Worm (Caenorhabditis elegans): ENCODE measurements around the gene F58G6.7.
"Not testable (repeated sequence)": the region's sequence is repeated elsewhere in the genome, so short reads cannot be mapped to it uniquely, and the experiment has no call there.

Gene F58G6.7

ce11 chrIV:9671001-9671652, 17.0 kb downstream of the F58G6.7 start:
- TF ChIP-seq unc-62 (GFP tag; optimal IDR thresholded peaks at IDR 0.05) = no peak

- no peak for TF ChIP-seq unc-62 (GFP tag; optimal IDR thresholded peaks at IDR 0.05)
Observed at ce11 chrIV:9672434-9672833, 18.3 kb downstream of the F58G6.7 start.

DNA sequence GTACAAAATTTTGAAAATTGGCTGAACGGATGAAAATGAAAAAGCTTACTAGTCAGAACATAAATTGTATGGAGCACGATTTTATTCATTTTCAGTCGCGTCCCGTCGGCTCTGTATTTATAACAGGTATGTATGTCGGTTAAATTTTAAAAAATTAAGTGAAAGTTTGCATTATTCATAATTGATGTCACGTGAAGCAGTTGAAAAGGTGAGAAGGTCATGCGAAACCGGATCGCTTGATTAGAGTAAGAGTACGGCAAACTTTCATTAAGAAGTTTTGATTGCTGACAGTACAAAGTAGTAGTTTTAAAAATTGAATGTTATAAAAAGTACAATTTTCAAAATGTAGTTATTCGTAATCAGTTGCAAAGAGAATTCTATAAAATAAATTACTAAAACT, 19.1 kb downstream of the F58G6.7 start:
- no peak for TF ChIP-seq unc-62 (GFP tag; optimal IDR thresholded peaks at IDR 0.05)

ce11 chrIV:9673683-9674336, 19.7 kb downstream of the F58G6.7 start:
- TF ChIP-seq unc-62 (GFP tag; optimal IDR thresholded peaks at IDR 0.05) = no peak

ce11 chrIV:9675572-9675971, 21.5 kb downstream of the F58G6.7 start, which contains the start of gene nhr-34:
Gene nhr-34 (minus strand): TSS chrIV:9675672.
- TF ChIP-seq unc-62 (GFP tag; optimal IDR thresholded peaks at IDR 0.05) = no peak

DNA sequence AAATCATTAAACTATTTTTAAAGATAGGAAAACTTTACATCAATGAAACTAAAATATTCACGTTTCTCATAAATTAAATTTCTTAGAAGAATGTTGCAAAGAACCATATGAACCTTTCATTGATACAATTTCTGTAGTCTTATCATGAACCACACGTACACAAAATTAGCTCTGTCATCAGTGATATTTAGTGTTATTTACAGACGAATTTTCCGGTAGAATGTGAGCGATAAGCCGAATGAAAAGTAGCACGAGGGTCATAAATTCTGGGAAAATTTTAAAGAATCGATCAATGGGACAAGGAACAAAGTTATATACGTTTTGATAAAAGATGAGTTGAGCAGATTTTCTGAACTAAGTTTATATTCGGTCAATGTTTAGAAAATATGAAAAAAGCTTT, 22.4 kb downstream of the F58G6.7 start:
- no peak for TF ChIP-seq unc-62 (GFP tag; optimal IDR thresholded peaks at IDR 0.05)

DNA sequence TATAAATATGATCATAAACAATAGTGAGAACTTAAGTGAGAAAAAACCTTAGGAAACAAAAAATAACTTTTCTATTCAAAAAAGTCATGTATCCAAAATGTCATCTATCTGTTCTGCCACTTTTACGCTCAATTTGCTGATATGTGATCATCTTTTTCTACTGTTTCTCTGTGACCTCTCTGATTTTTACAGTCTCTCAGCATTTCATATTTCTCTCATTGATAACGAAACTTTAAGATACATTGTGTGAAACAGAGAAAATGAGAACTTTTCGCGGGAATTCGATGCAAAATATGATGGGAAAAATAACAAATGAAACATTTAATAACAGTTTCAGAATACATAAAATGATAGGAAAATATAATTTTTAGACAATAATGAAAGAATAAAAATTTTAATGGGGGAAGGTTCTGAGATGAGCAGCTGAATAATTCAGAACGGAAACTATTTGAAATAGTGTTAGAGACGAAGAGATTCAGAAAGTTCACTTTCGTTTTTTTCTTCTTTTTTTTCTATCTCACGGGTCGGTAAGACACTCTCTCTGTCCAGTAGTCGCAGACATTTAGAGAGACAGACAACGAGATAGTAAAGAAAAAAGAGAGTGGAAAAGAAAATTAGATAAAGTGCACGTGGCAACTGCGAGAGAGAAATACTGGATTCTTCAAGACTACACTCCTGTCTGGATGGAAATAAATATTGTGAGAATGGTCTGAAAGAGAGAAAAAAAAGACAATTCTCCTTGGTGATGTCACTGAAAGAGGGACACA, 23.3 kb downstream of the F58G6.7 start:
- no peak for TF ChIP-seq unc-62 (GFP tag; optimal IDR thresholded peaks at IDR 0.05)

- TF ChIP-seq unc-62 (GFP tag; optimal IDR thresholded peaks at IDR 0.05) = no peak
Observed at ce11 chrIV:9678007-9678406, 23.9 kb downstream of the F58G6.7 start.

- TF ChIP-seq unc-62 (GFP tag; optimal IDR thresholded peaks at IDR 0.05) = no peak
Observed at ce11 chrIV:9679296-9679695, 25.2 kb downstream of the F58G6.7 start.

DNA sequence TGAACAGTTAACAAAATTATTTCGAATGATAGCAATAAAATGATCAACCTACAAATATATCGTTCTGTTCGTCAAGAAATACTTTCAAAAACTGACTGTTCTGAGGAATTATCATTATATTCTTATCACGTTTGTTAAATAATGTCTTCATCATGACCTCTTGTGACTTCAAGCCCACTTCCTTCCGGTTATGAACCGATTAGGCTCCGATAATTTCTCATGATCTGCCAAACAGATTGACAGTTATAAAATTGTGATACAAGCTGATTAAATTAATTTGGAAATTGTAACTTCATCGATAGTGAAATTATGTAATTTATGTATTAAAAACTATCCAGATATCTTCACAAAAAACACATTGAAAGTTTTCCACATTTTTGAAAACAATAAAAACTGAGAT, 26.7 kb downstream of the F58G6.7 start, which contains the start of gene ins-8:
Gene ins-8, minus strand, starts transcription at position 101 of the 400 bp plus-strand sequence.
- no peak for TF ChIP-seq unc-62 (GFP tag; optimal IDR thresholded peaks at IDR 0.05)

ce11 chrIV:9682514-9682913, 28.4 kb downstream of the F58G6.7 start, which contains the start of gene ins-7:
Gene ins-7 (minus strand): TSS chrIV:9682845.
- no peak for TF ChIP-seq unc-62 (GFP tag; optimal IDR thresholded peaks at IDR 0.05)

DNA sequence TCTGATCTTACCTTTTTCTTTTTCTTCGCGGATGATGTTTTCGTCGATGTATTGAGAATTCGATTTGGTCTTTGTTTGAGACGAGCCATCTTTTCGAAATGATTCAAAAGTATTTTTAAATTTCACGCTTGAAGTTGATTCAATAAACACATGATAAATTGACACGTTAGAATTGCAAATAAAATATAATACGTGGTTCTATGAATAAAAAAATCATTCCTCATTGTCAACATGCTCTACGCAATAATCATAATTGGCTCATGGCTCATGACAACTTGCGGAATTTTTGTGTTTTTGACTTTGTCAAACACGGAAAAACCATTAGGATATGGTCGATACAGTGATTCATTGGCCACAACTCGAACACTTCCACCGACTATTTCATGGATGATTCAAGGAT, 29.3 kb downstream of the F58G6.7 start, which contains the start of the genes htas-1 and ZK1251.3:
Gene htas-1, minus strand, starts transcription at position 101 of the 400 bp plus-strand sequence.
Gene ZK1251.3, plus strand, starts transcription at position 226 of the 400 bp plus-strand sequence.
- no peak for TF ChIP-seq unc-62 (GFP tag; optimal IDR thresholded peaks at IDR 0.05)

- not testable (repeated sequence) for TF ChIP-seq unc-62 (GFP tag; optimal IDR thresholded peaks at IDR 0.05)
Observed at ce11 chrIV:9688715-9689114, 34.6 kb downstream of the F58G6.7 start, which contains the start of gene msp-76. Gene msp-76 (plus strand): TSS chrIV:9689015.

DNA sequence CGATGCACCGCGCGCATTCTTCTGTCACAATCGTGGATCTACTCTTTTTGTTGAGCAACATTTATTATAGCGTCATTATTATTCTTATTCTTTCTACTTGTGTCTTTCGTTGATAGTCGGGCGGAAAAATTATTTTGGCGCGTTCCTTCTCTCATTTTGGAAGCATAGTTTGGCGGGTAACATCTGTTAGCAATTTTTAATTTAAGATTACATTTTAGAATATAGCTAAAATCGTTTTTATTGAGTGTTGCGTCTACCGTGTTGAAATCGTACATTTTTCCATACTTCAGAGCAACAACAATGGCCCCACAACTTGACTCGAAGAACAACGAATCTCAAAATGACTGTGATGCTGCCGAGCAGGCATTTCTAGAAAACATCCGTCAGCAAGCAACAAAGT, 36.5 kb downstream of the F58G6.7 start, which contains the start of gene sdz-36:
Gene sdz-36, plus strand, starts transcription at position 301 of the 400 bp plus-strand sequence.
- TF ChIP-seq unc-62 (GFP tag; optimal IDR thresholded peaks at IDR 0.05) = no peak

DNA sequence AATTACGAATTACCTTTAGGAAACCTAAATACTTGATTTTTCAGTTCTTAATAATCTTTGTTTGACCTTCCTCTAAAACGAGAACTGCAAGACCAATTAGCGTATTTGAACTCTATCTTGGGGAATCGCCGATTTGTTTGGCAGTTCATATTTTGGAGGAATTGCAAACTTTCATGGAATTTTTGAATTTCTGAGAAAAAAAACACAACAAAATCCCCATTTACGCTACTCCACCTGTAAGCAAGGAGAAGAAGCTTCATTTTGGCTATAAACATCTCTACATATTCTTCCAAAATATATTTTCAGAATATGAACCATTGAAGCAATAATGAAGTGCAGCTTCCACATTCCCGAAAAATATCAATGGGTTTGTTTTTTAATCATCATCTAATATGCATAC, 38.8 kb downstream of the F58G6.7 start, which contains the start of gene twk-9:
Gene twk-9, plus strand, starts transcription at position 301 of the 400 bp plus-strand sequence.
- no peak for TF ChIP-seq unc-62 (GFP tag; optimal IDR thresholded peaks at IDR 0.05)

ce11 chrIV:9696513-9696912, 42.4 kb downstream of the F58G6.7 start:
- TF ChIP-seq unc-62 (GFP tag; optimal IDR thresholded peaks at IDR 0.05) = no peak

All from whole organism, dauer.